Worm (Caenorhabditis elegans): Measurements from ENCODE around the gene T05A8.8.

DNA sequence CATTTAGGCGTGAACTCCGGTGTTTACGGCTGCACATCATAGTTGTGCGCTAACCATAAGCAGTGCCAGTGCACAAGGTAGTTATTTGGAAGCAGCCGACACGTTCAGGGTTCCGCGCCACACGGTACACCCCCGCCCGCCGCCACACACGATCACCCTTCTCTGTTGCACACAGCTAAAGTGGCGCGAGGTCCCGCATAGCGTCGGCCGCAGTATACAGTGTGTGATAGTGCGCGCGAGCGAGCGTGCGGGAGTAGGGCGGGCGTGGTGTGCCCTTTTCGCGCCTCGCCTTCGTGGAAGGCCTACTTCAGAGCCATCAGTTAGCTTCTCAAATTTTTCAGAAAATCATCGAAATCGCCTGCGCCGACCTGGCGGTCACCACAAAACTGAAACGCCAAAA lies 460 bp downstream of the T05A8.8 start:
- TF ChIP-seq him-1 (tag; optimal IDR thresholded peaks at IDR 0.05) = no peak
- TF ChIP-seq W03F9.2 (tag; optimal IDR thresholded peaks at IDR 0.05) = no peak

Measured in whole organism, L4/young adult.